Fruit fly (Drosophila melanogaster) whole organism, embryonic: ENCODE measurements around the gene CG7333.

Source experiments
- Abd-B ChIP-seq: fragments of 200-800 bp; sonication (Bioruptor generic); optimal IDR thresholded peaks from 2 replicates; lab custom pipeline; 2018; ENCODE audit warnings: missing biosample characterization, mild to moderate bottlenecking, missing genetic modification characterization, moderate library complexity
- Aef1 ChIP-seq: fragments of 200-800 bp; sonication (Bioruptor generic); IDR thresholded peaks from 3 replicates; pipeline ENCODE4 v1.3.6; 2022; ENCODE audit warnings: missing biosample characterization, missing genetic modification characterization
- Atf-2 ChIP-seq: fragments of 200-800 bp; sonication (Bioruptor generic); optimal IDR thresholded peaks from 2 replicates; lab custom pipeline; 2016; ENCODE audit warnings: missing biosample characterization, missing genetic modification characterization
- Awh ChIP-seq: fragments of 200-800 bp; sonication (Bioruptor generic); IDR thresholded peaks from 2 replicates; pipeline ENCODE4, ENCODE4 v1.3.6; 2022; ENCODE audit warnings: missing biosample characterization, missing genetic modification characterization
- BtbVII ChIP-seq: fragments of 200-800 bp; sonication (Bioruptor generic); optimal IDR thresholded peaks from 3 replicates; lab custom pipeline; 2017; ENCODE audit warnings: missing biosample characterization, mild to moderate bottlenecking, missing genetic modification characterization
- CG1024 ChIP-seq: fragments of 200-800 bp; sonication (Bioruptor generic); IDR thresholded peaks from 2 replicates; pipeline ENCODE4 v1.3.6; 2022; ENCODE audit warnings: missing biosample characterization, missing genetic modification characterization
- CG10267 ChIP-seq: fragments of 200-800 bp; sonication (Bioruptor generic); optimal IDR thresholded peaks from 2 replicates; lab custom pipeline; 2018; ENCODE audit warnings: missing biosample characterization, mild to moderate bottlenecking, missing genetic modification characterization, moderate library complexity
- CG10366 ChIP-seq: fragments of 200-800 bp; sonication (Bioruptor generic); IDR thresholded peaks from 2 replicates; pipeline ENCODE4 v1.3.6; 2022; ENCODE audit warnings: missing biosample characterization, missing genetic modification characterization
- CG11398 ChIP-seq: fragments of 200-800 bp; sonication (Bioruptor generic); optimal IDR thresholded peaks from 2 replicates; lab custom pipeline; 2016; ENCODE audit warnings: missing biosample characterization, missing genetic modification characterization
- CG13123 ChIP-seq: fragments of 200-800 bp; sonication (Bioruptor generic); optimal IDR thresholded peaks from 2 replicates; lab custom pipeline; 2016; ENCODE audit warnings: missing biosample characterization, missing genetic modification characterization
- CG1529 ChIP-seq: fragments of 200-800 bp; sonication (Bioruptor generic); optimal IDR thresholded peaks from 3 replicates; lab custom pipeline; 2018; ENCODE audit warnings: missing biosample characterization, missing genetic modification characterization
- CG1603 ChIP-seq: fragments of 200-800 bp; sonication (Bioruptor generic); optimal IDR thresholded peaks from 2 replicates; lab custom pipeline; 2019; ENCODE audit warnings: missing biosample characterization, mild to moderate bottlenecking, missing genetic modification characterization, moderate library complexity
- CG17359 ChIP-seq: fragments of 200-800 bp; sonication (Bioruptor generic); optimal IDR thresholded peaks from 3 replicates; lab custom pipeline; 2018; ENCODE audit warnings: missing biosample characterization, mild to moderate bottlenecking, missing genetic modification characterization, moderate library complexity
- CG3847 ChIP-seq: fragments of 200-800 bp; sonication (Bioruptor generic); IDR thresholded peaks from 2 replicates; pipeline ENCODE4 v1.3.6; 2022; ENCODE audit warnings: missing biosample characterization, missing genetic modification characterization
- CG4854 ChIP-seq: fragments of 200-800 bp; sonication (Bioruptor generic); optimal IDR thresholded peaks from 2 replicates; lab custom pipeline; 2016; ENCODE audit warnings: missing biosample characterization, missing genetic modification characterization, inconsistent platforms
- CG6272 ChIP-seq: fragments of 200-800 bp; sonication (Bioruptor generic); IDR thresholded peaks from 2 replicates; pipeline ENCODE4 v1.3.6; 2022; ENCODE audit warnings: missing biosample characterization, missing genetic modification characterization
- CG6689 ChIP-seq: fragments of 200-800 bp; sonication (Bioruptor generic); IDR thresholded peaks from 2 replicates; pipeline ENCODE4 v1.3.6; 2022; ENCODE audit warnings: missing biosample characterization, missing genetic modification characterization
- CG6854 ChIP-seq: fragments of 200-800 bp; sonication (Bioruptor generic); optimal IDR thresholded peaks from 3 replicates; lab custom pipeline; 2017; ENCODE audit warnings: missing biosample characterization, mild to moderate bottlenecking, missing genetic modification characterization
- CG7786 ChIP-seq: fragments of 200-800 bp; sonication (Bioruptor generic); optimal IDR thresholded peaks from 2 replicates; lab custom pipeline; 2016; ENCODE audit warnings: missing biosample characterization, missing genetic modification characterization
- CG9817 ChIP-seq: fragments of 200-800 bp; sonication (Bioruptor generic); optimal IDR thresholded peaks from 2 replicates; lab custom pipeline; 2018; ENCODE audit warnings: missing biosample characterization, mild to moderate bottlenecking, missing genetic modification characterization, moderate library complexity
- D19A ChIP-seq: fragments of 200-800 bp; optimal IDR thresholded peaks from 3 replicates; lab custom pipeline; 2019; ENCODE audit warnings: missing biosample characterization, mild to moderate bottlenecking, missing genetic modification characterization, moderate library complexity
- D19B ChIP-seq: fragments of 200-800 bp; sonication (Bioruptor generic); optimal IDR thresholded peaks from 2 replicates; lab custom pipeline; 2017; ENCODE audit warnings: missing biosample characterization, mild to moderate bottlenecking, missing genetic modification characterization
- Dip2 ChIP-seq: fragments of 200-800 bp; sonication (Bioruptor generic); IDR thresholded peaks from 2 replicates; pipeline ENCODE4 v1.3.6; 2022; ENCODE audit warnings: missing biosample characterization, missing genetic modification characterization
- Dp ChIP-seq: fragments of 200-800 bp; sonication (Bioruptor generic); optimal IDR thresholded peaks from 2 replicates; lab custom pipeline; 2018; ENCODE audit warnings: missing biosample characterization, mild to moderate bottlenecking, missing genetic modification characterization, moderate library complexity
- Fer3 ChIP-seq: fragments of 200-800 bp; sonication (Bioruptor generic); optimal IDR thresholded peaks from 2 replicates; lab custom pipeline; 2018; ENCODE audit warnings: missing biosample characterization, mild to moderate bottlenecking, missing genetic modification characterization, moderate library complexity
- Hsf ChIP-seq: fragments of 200-800 bp; sonication (Bioruptor generic); optimal IDR thresholded peaks from 3 replicates; lab custom pipeline; 2016; ENCODE audit warnings: missing biosample characterization, missing genetic modification characterization
- Kr ChIP-seq: fragments of 200-800 bp; sonication (Bioruptor generic); optimal IDR thresholded peaks from 2 replicates; lab custom pipeline; 2017; ENCODE audit warnings: missing biosample characterization, mild to moderate bottlenecking, missing genetic modification characterization
- MESR4 ChIP-seq: fragments of 200-800 bp; sonication (Bioruptor generic); optimal IDR thresholded peaks from 2 replicates; lab custom pipeline; 2018; ENCODE audit warnings: missing biosample characterization, mild to moderate bottlenecking, missing genetic modification characterization, moderate library complexity
- NFAT ChIP-seq: fragments of 200-800 bp; sonication (Bioruptor generic); IDR thresholded peaks from 2 replicates; pipeline ENCODE4 v1.3.6; 2022; ENCODE audit warnings: missing biosample characterization, missing genetic modification characterization
- NfI ChIP-seq: fragments of 200-800 bp; sonication (Bioruptor generic); optimal IDR thresholded peaks from 3 replicates; lab custom pipeline; 2018; ENCODE audit warnings: missing biosample characterization, mild to moderate bottlenecking, missing genetic modification characterization, moderate library complexity
- Oaz ChIP-seq: fragments of 200-800 bp; sonication (Bioruptor generic); IDR thresholded peaks from 2 replicates; pipeline ENCODE4 v1.3.6; 2022; ENCODE audit warnings: missing biosample characterization, missing genetic modification characterization
- Usf ChIP-seq: fragments of 200-800 bp; sonication (Bioruptor generic); optimal IDR thresholded peaks from 2 replicates; lab custom pipeline; 2017; ENCODE audit warnings: missing genotype, missing biosample characterization, missing genetic modification characterization
- Xrp1 ChIP-seq: fragments of 200-800 bp; sonication (Bioruptor generic); IDR thresholded peaks from 2 replicates; pipeline ENCODE4 v1.3.6; 2022; ENCODE audit warnings: missing biosample characterization, missing genetic modification characterization
- cas ChIP-seq: fragments of 200-800 bp; sonication (Bioruptor generic); IDR thresholded peaks from 2 replicates; pipeline ENCODE4 v1.3.6; 2022; ENCODE audit warnings: missing biosample characterization, missing genetic modification characterization
- esg ChIP-seq: fragments of 200-800 bp; sonication (Bioruptor generic); conservative IDR thresholded peaks from 2 replicates; pipeline ENCODE4 v1.3.6; 2022; ENCODE audit warnings: missing biosample characterization, missing genetic modification characterization
- exex ChIP-seq: fragments of 200-800 bp; sonication (Bioruptor generic); optimal IDR thresholded peaks from 4 replicates; lab custom pipeline; 2018; ENCODE audit warnings: missing biosample characterization, mild to moderate bottlenecking, missing genetic modification characterization, moderate library complexity
- eyg ChIP-seq: fragments of 200-800 bp; sonication (Bioruptor generic); optimal IDR thresholded peaks from 3 replicates; lab custom pipeline; 2016; ENCODE audit warnings: missing biosample characterization, missing genetic modification characterization
- gt ChIP-seq: fragments of 200-800 bp; sonication (Bioruptor generic); IDR thresholded peaks from 2 replicates; pipeline ENCODE4 v1.3.6; 2022; ENCODE audit warnings: missing biosample characterization, missing genetic modification characterization
- insv ChIP-seq, 2 experiments: fragments of 200-800 bp; sonication (Bioruptor generic); optimal IDR thresholded peaks; 3 replicates each; lab custom pipeline; 2016 to 2018; ENCODE audit warnings: missing biosample characterization in 2 of 2, missing genetic modification characterization in 2 of 2
- inv ChIP-seq: fragments of 200-800 bp; sonication (Bioruptor generic); IDR thresholded peaks from 2 replicates; pipeline ENCODE4 v1.3.6; 2022; ENCODE audit warnings: missing biosample characterization, missing genetic modification characterization; ENCODE audit not compliant: partially characterized antibody
- jumu ChIP-seq: fragments of 200-800 bp; sonication (Bioruptor generic); optimal IDR thresholded peaks from 3 replicates; lab custom pipeline; 2016; ENCODE audit warnings: missing biosample characterization, missing genetic modification characterization
- odd ChIP-seq: fragments of 200-800 bp; sonication (Bioruptor generic); optimal IDR thresholded peaks from 2 replicates; lab custom pipeline; 2017; ENCODE audit warnings: missing biosample characterization, mild to moderate bottlenecking, missing genetic modification characterization
- pnt ChIP-seq: fragments of 200-800 bp; sonication (Bioruptor generic); optimal IDR thresholded peaks from 3 replicates; lab custom pipeline; 2016; ENCODE audit warnings: missing biosample characterization, missing genetic modification characterization
- pum ChIP-seq: fragments of 200-800 bp; sonication (Bioruptor generic); optimal IDR thresholded peaks from 2 replicates; lab custom pipeline; 2016; ENCODE audit warnings: missing biosample characterization, missing genetic modification characterization
- pzg ChIP-seq: fragments of 200-800 bp; sonication (Bioruptor generic); optimal IDR thresholded peaks from 3 replicates; lab custom pipeline; 2018; ENCODE audit warnings: missing biosample characterization, mild to moderate bottlenecking, missing genetic modification characterization, moderate library complexity
- so ChIP-seq: fragments of 200-800 bp; sonication (Bioruptor generic); IDR thresholded peaks from 3 replicates; pipeline ENCODE4 v1.3.6; 2022; ENCODE audit warnings: missing biosample characterization, missing genetic modification characterization
- tgo ChIP-seq: fragments of 200-800 bp; sonication (Bioruptor generic); IDR thresholded peaks from 3 replicates; pipeline ENCODE4 v1.3.6; 2022; ENCODE audit warnings: missing biosample characterization, missing genetic modification characterization
- tio ChIP-seq: fragments of 200-800 bp; sonication (Bioruptor generic); optimal IDR thresholded peaks from 2 replicates; lab custom pipeline; 2017; ENCODE audit warnings: missing biosample characterization, missing genetic modification characterization, inconsistent platforms
- vnd ChIP-seq: fragments of 200-800 bp; sonication (Bioruptor generic); IDR thresholded peaks from 3 replicates; pipeline ENCODE4 v1.3.6; 2022; ENCODE audit warnings: missing biosample characterization, missing genetic modification characterization; ENCODE audit not compliant: partially characterized antibody
- wek ChIP-seq: fragments of 200-800 bp; sonication (Bioruptor generic); optimal IDR thresholded peaks from 3 replicates; lab custom pipeline; 2018; ENCODE audit warnings: missing biosample characterization, mild to moderate bottlenecking, missing genetic modification characterization, moderate library complexity
- zen2 ChIP-seq: fragments of 200-800 bp; sonication (Bioruptor generic); IDR thresholded peaks from 3 replicates; pipeline ENCODE4 v1.3.6; 2022; ENCODE audit warnings: missing biosample characterization, missing genetic modification characterization; ENCODE audit not compliant: partially characterized antibody

CG7333 gene

dm6 chr3R:19641498-19642065 is 41.1 kb downstream of the CG7333 start (continued):
- TF ChIP-seq Dip2 (GFP tag; lab: Robert Waterston, UW), result no peak
- TF ChIP-seq CG10366 (GFP tag; lab: Robert Waterston, UW), result peak; percentile 95
- no peak for TF ChIP-seq zen2 (GFP tag; lab: Robert Waterston, UW)
- TF ChIP-seq vnd (GFP tag; lab: Robert Waterston, UW), result no peak
- peak; percentile 94 for TF ChIP-seq CG17359
- TF ChIP-seq Dp (GFP tag; lab: Kevin White, UChicago), result no peak
- peak; percentile 56 for TF ChIP-seq wek (GFP tag; lab: Kevin White, UChicago)
- peak; percentile 80 for TF ChIP-seq CG9817 (tag; lab: Kevin White, UChicago)
- TF ChIP-seq CG6854 (GFP tag; lab: Kevin White, UChicago), result peak; percentile 85
- TF ChIP-seq Awh (GFP tag; lab: Robert Waterston, UW), result peak; percentile 92
- TF ChIP-seq CG10267 (tag; lab: Kevin White, UChicago), result peak; percentile 84
- TF ChIP-seq pnt, result no peak
- peak; percentile 60 for TF ChIP-seq CG1603 (tag; lab: Kevin White, UChicago)
- no peak for TF ChIP-seq inv (GFP tag; lab: Robert Waterston, UW)
- TF ChIP-seq CG4854 (GFP tag; lab: Kevin White, UChicago), result peak; percentile 74
- TF ChIP-seq CG7786 (GFP tag; lab: Kevin White, UChicago), result peak; percentile 11
- no peak for TF ChIP-seq gt (GFP tag; lab: Robert Waterston, UW)
- peak; percentile 87 for TF ChIP-seq CG6689
- peak; percentile 73 for TF ChIP-seq CG3847 (GFP tag; lab: Robert Waterston, UW)
- peak; percentile 90 for TF ChIP-seq tgo (GFP tag; lab: Robert Waterston, UW)
- peak; percentile 60 for TF ChIP-seq tio (GFP tag; lab: Kevin White, UChicago)
- TF ChIP-seq esg, result peak; percentile 80
- TF ChIP-seq exex (tag; lab: Kevin White, UChicago), result peak; percentile 66
- no peak for TF ChIP-seq pzg
- TF ChIP-seq Aef1 (GFP tag; lab: Robert Waterston, UW), result peak; percentile 78
- TF ChIP-seq eyg (GFP tag; lab: Kevin White, UChicago), result peak; percentile 57
- no peak for TF ChIP-seq MESR4 (GFP tag; lab: Kevin White, UChicago)
- TF ChIP-seq insv (GFP tag; optimal IDR thresholded peaks at IDR 0.05; lab: Kevin White, UChicago), result peak in 1 of 2 experiments; percentile 2
- TF ChIP-seq so, result peak; percentile 82
- TF ChIP-seq Oaz, result peak; percentile 75
- peak; percentile 41 for TF ChIP-seq pum (GFP tag; lab: Kevin White, UChicago)
- TF ChIP-seq Fer3 (tag; lab: Kevin White, UChicago), result peak; percentile 95
- no peak for TF ChIP-seq Abd-B (GFP tag; lab: Kevin White, UChicago)
- peak; percentile 75 for TF ChIP-seq NfI (GFP tag; lab: Kevin White, UChicago)
- TF ChIP-seq Kr (GFP tag; lab: Kevin White, UChicago), result no peak
- TF ChIP-seq CG1529 (GFP tag; lab: Kevin White, UChicago), result peak; percentile 82
- TF ChIP-seq D19A (tag; lab: Kevin White, UChicago), result peak; percentile 83
- TF ChIP-seq BtbVII (GFP tag; lab: Kevin White, UChicago), result peak; percentile 87
- TF ChIP-seq Hsf, result peak; percentile 73
- TF ChIP-seq D19B, result peak; percentile 62
- peak; percentile 40 for TF ChIP-seq CG11398 (GFP tag; lab: Kevin White, UChicago)
- TF ChIP-seq CG13123 (GFP tag; lab: Kevin White, UChicago), result peak; percentile 49
- TF ChIP-seq jumu (GFP tag; lab: Kevin White, UChicago), result peak; percentile 31
- TF ChIP-seq CG6272 (GFP tag; lab: Robert Waterston, UW), result no peak
- TF ChIP-seq Usf (GFP tag; lab: Kevin White, UChicago), result peak; percentile 32
- TF ChIP-seq cas (GFP tag; lab: Robert Waterston, UW), result peak; percentile 76; the same call in 1 of the 2 replicates
- peak; percentile 18 for TF ChIP-seq Atf-2 (GFP tag; lab: Kevin White, UChicago)
- peak; percentile 87 for TF ChIP-seq odd (GFP tag; lab: Kevin White, UChicago)
- TF ChIP-seq CG1024 (GFP tag; lab: Robert Waterston, UW), result peak; percentile 54; the same call in 1 of the 2 replicates
- TF ChIP-seq Xrp1 (GFP tag; lab: Robert Waterston, UW), result peak; percentile 91
- peak; percentile 76 for TF ChIP-seq NFAT (GFP tag; lab: Robert Waterston, UW)
